Worm (Caenorhabditis elegans): ENCODE measurements around the gene agxt-1.

ce11 chrII:8889589-8889988 is 44.2 kb downstream of the agxt-1 start:
- TF ChIP-seq ceh-30 (tag; optimal IDR thresholded peaks at IDR 0.05): no peak
- TF ChIP-seq fkh-10 (GFP tag; optimal IDR thresholded peaks at IDR 0.05): no peak
- TF ChIP-seq C08G9.2 (tag; optimal IDR thresholded peaks at IDR 0.05): no peak
- no peak for TF ChIP-seq hlh-30 (tag; optimal IDR thresholded peaks at IDR 0.05; ENCODE audit: insufficient read depth)
- no peak for TF ChIP-seq ref-2 (tag; optimal IDR thresholded peaks at IDR 0.05)
- no peak for TF ChIP-seq nhr-11 (tag; optimal IDR thresholded peaks at IDR 0.05)
- TF ChIP-seq unc-86 (tag; optimal IDR thresholded peaks at IDR 0.05): no peak
